Fruit fly (Drosophila melanogaster): ENCODE data around the gene CapaR.

DNA sequence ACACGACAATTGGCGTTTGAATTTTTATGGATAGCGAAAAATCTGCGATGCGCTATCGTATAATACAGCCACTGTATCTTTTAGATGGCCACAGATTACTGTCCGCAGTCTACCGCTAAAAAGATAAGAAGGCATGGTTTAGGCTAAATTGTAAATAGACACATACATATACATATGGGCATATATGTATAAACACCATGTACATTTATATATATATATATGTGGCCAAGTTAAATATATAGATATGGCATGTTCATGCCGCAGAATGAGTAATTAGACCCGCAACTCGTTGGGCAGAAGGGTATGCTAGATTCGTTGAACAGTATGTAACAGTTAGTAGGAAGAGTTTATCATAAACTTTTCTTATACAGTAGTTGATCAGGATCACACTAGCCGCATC, at the start of gene CapaR:
- TF ChIP-seq pan (optimal IDR thresholded peaks at IDR 0.05), result no peak
- TF ChIP-seq usp (GFP tag; optimal IDR thresholded peaks at IDR 0.05), result no peak
- no peak for TF ChIP-seq psq (optimal IDR thresholded peaks at IDR 0.05)
- no peak for TF ChIP-seq Dll (optimal IDR thresholded peaks at IDR 0.05)

All from whole organism.